Worm (Caenorhabditis elegans) whole organism, L4 larva: ENCODE results near the gene Y55F3BL.6.

ENCODE experiments used
- F26F4.8 ChIP-seq: fragments of 200-800 bp; sonication (Bioruptor generic); conservative IDR thresholded peaks from 2 replicates; pipeline ENCODE4 v1.3.6; 2022; ENCODE audit warnings: missing genetic modification characterization, missing compliant biosample characterization
- ZK546.5 ChIP-seq, 2 experiments: sonication (generic microtip); optimal IDR thresholded peaks; 2 replicates each; lab custom pipeline; 2017; ENCODE audit warnings: missing biosample characterization in 2 of 2, missing genetic modification characterization in 2 of 2
- aly-2 ChIP-seq: sonication (generic microtip); optimal IDR thresholded peaks from 2 replicates; lab custom pipeline; 2018; ENCODE audit warnings: missing biosample characterization, missing genetic modification characterization
- ceh-28 ChIP-seq: fragments of 150-350 bp; optimal IDR thresholded peaks from 2 replicates; lab custom pipeline; 2014; ENCODE audit warnings: missing biosample characterization, missing genetic modification reagents, missing genetic modification characterization
- ceh-32 ChIP-seq: sonication (generic microtip); optimal IDR thresholded peaks from 2 replicates; lab custom pipeline; 2016; ENCODE audit warnings: mild to moderate bottlenecking, missing genetic modification characterization, missing compliant biosample characterization; ENCODE audit not compliant: poor library complexity
- ceh-44 ChIP-seq: fragments of 200-800 bp; sonication (Bioruptor generic); IDR thresholded peaks from 2 replicates; pipeline ENCODE4 v1.3.6; 2022; ENCODE audit warnings: missing genetic modification reagents, missing genetic modification characterization, missing compliant biosample characterization
- daf-16 ChIP-seq, 3 experiments: sonication (generic microtip); optimal IDR thresholded peaks; 2 replicates each; lab custom pipeline; 2016 to 2017; ENCODE audit warnings: missing genetic modification characterization in 3 of 3, missing genetic modification reagents in 3 of 3, mild to moderate bottlenecking in 2 of 3, missing compliant biosample characterization in 2 of 3, missing biosample characterization in 1 of 3, moderate library complexity in 1 of 3
- hif-1 ChIP-seq, 2 experiments: sonication (generic microtip); optimal IDR thresholded peaks; 2 replicates each; lab custom pipeline; 2016 to 2017; ENCODE audit warnings: missing compliant biosample characterization in 2 of 2, missing genetic modification characterization in 2 of 2, missing genetic modification reagents in 2 of 2, missing genotype in 2 of 2, mild to moderate bottlenecking in 1 of 2
- nhr-6 ChIP-seq: fragments of 150-350 bp; optimal IDR thresholded peaks from 2 replicates; lab custom pipeline; 2014; ENCODE audit warnings: missing biosample characterization, missing genetic modification characterization
- nhr-77 ChIP-seq: fragments of 150-350 bp; optimal IDR thresholded peaks from 2 replicates; lab custom pipeline; 2014; ENCODE audit warnings: missing biosample characterization, missing genetic modification characterization
- pha-4 ChIP-seq, 2 experiments: fragments of 150-350 bp in 1 of 2; fragments of 200-800 bp in 1 of 2; sonication (Bioruptor generic) in 1 of 2; IDR thresholded peaks in 1 of 2; optimal IDR thresholded peaks in 1 of 2; 2 replicates each; pipeline versions ENCODE4 v1.3.6 to Lab custom; 2014 to 2022; ENCODE audit warnings: missing genetic modification characterization in 2 of 2, missing genetic modification reagents in 2 of 2, missing biosample characterization in 1 of 2, missing compliant biosample characterization in 1 of 2
- skn-1 ChIP-seq: fragments of 150-350 bp; optimal IDR thresholded peaks from 2 replicates; lab custom pipeline; 2014; ENCODE audit warnings: missing biosample characterization, missing genetic modification characterization
- snpc-1.2 ChIP-seq: fragments of 200-800 bp; sonication (Bioruptor generic); IDR thresholded peaks from 2 replicates; pipeline ENCODE4 v1.3.6; 2022; ENCODE audit warnings: missing genetic modification reagents, missing genetic modification characterization, missing compliant biosample characterization
- ztf-11 ChIP-seq: fragments of 150-350 bp; optimal IDR thresholded peaks from 2 replicates; lab custom pipeline; 2014; ENCODE audit warnings: missing biosample characterization, missing genetic modification characterization

DNA sequence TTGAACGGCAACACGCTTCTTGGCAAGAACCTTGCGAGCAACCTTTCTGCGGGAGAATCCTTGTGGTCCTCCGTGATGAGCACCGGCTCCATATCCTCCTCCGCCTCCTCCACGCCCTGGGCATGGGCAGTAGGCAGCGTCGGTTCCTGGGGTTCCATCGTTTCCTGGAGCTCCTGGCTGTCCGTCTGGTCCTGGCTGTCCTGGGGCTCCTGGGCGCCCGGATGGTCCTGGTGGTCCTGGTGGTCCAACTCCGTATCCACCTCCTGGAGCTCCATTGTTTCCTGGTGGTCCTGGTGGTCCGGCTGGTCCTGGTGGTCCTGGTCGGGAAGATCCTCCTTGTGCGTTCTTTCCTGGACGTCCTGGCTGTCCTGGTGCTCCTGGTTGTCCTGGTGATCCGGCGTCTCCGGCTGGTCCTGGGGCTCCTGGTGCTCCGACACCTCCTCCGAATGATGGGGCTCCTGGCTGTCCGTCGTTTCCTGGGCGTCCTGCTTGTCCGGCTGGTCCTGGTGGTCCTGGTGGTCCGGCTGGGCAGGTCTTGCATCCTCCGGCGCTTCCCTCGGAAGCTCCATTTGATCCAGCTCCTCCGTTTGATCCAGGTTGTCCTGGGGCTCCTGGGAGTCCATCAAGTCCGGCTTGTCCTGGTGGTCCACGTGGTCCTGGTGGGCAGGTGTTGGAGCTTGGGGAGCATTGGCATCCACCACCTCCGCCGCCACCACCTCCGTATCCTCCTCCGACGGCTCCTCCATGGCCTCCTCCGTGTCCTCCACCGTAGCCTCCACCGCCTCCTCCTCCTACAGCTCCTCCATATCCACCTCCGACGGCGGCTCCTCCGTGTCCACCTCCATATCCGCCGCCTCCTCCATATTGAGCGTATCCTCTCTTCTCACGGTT, 44.1 kb downstream of the Y55F3BL.6 start:
- TF ChIP-seq ceh-28 (tag; lab: Kevin White, UChicago) (no peak), ZK546.5 (tag; optimal IDR thresholded peaks at IDR 0.05; lab: Kevin White, UChicago) (no peak), ceh-44 (GFP tag; lab: Robert Waterston, UW) (no peak), pha-4 (GFP tag; IDR thresholded peaks at IDR 0.05; lab: Robert Waterston, UW) (no peak), pha-4 (tag; optimal IDR thresholded peaks at IDR 0.05; lab: Kevin White, UChicago) (no peak), skn-1 (tag; lab: Kevin White, UChicago) (no peak), ceh-32 (tag; lab: Kevin White, UChicago) (no peak), nhr-77 (no peak), daf-16 (GFP tag; optimal IDR thresholded peaks at IDR 0.05; lab: Kevin White, UChicago) (no peak), daf-16 (tag; optimal IDR thresholded peaks at IDR 0.05; lab: Kevin White, UChicago) (no peak), nhr-6 (no peak), F26F4.8 (GFP tag; lab: Robert Waterston, UW) (no peak), ztf-11 (tag; lab: Kevin White, UChicago) (no peak), hif-1 (tag; optimal IDR thresholded peaks at IDR 0.05; lab: Kevin White, UChicago) (no peak), snpc-1.2 (no peak), aly-2 (tag; lab: Kevin White, UChicago) (no peak)
